Worm (Caenorhabditis elegans): Measurements from ENCODE around the gene phat-8.
A peak's percentile ranks its signal among the peaks of the same experiment; 100 is the strongest.

The phat-8 gene

ce11 chrII:12462244-12462643 is 9.4 kb upstream of the phat-8 start, which contains the start of gene F15A4.2:
TSS of gene F15A4.2 (plus strand) at chrII:12462544.
- no peak for TF ChIP-seq pat-9 (tag; optimal IDR thresholded peaks at IDR 0.05)
- TF ChIP-seq pqm-1 (tag; optimal IDR thresholded peaks at IDR 0.05): no peak
- no peak for TF ChIP-seq tbx-2 (tag; optimal IDR thresholded peaks at IDR 0.05)
- no peak for TF ChIP-seq unc-42 (tag; optimal IDR thresholded peaks at IDR 0.05)
- no peak for TF ChIP-seq hlh-30 (tag; optimal IDR thresholded peaks at IDR 0.05; ENCODE audit: insufficient read depth)
- TF ChIP-seq lim-6 (tag; optimal IDR thresholded peaks at IDR 0.05): no peak
- TF ChIP-seq K09A11.1 (tag; optimal IDR thresholded peaks at IDR 0.05; ENCODE audit: insufficient read depth): no peak
- TF ChIP-seq tbx-7 (tag; optimal IDR thresholded peaks at IDR 0.05): no peak

- TF ChIP-seq pax-1 (tag; optimal IDR thresholded peaks at IDR 0.05) (no peak), ceh-14 (tag; optimal IDR thresholded peaks at IDR 0.05) (no peak), C38D4.7 (GFP tag; optimal IDR thresholded peaks at IDR 0.05) (no peak), pat-9 (tag; optimal IDR thresholded peaks at IDR 0.05) (no peak), che-1 (tag; optimal IDR thresholded peaks at IDR 0.05) (no peak), hlh-6 (tag; optimal IDR thresholded peaks at IDR 0.05) (no peak), pag-3 (tag; optimal IDR thresholded peaks at IDR 0.05; ENCODE audit: borderline replicate concordance) (no peak), syd-9 (tag; optimal IDR thresholded peaks at IDR 0.05) (no peak), nfya-1 (tag; optimal IDR thresholded peaks at IDR 0.05) (no peak), ceh-22 (tag; optimal IDR thresholded peaks at IDR 0.05) (no peak), rnt-1 (tag; optimal IDR thresholded peaks at IDR 0.05) (no peak), hlh-8 (tag; optimal IDR thresholded peaks at IDR 0.05) (no peak), lin-11 (tag; optimal IDR thresholded peaks at IDR 0.05) (no peak)
Observed at ce11 chrII:12465557-12465956, 6.0 kb upstream of the phat-8 start, which contains the start of gene sre-37. TSS of gene sre-37 (plus strand) at chrII:12465857.

DNA sequence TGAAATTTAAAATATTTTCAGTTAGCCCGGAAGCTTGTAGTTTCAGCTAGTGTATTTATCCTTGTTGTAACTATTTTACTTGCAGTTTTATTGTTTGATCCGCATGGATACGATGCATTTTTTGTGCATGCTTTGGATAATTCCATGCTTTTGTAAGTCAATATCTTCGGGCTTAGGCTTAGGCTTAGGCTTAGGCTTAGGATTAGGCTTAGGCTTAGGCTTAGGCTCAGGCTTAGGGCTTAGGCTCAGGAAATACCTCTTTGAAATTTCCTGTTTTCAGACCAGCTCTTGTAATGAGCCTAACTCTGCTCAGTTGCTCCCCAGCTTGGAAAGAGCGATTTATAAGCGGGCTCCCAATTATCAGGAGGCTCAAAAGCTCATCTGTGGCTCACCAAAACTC is 4.6 kb upstream of the phat-8 start, which contains the start of gene srg-16:
srg-16 (plus strand) TSS at position 87 of the 400 bp plus-strand sequence.
- TF ChIP-seq F13H6.1 (tag; optimal IDR thresholded peaks at IDR 0.05) (no peak), C38D4.7 (GFP tag; optimal IDR thresholded peaks at IDR 0.05) (no peak), ahr-1 (tag; optimal IDR thresholded peaks at IDR 0.05) (no peak), pqm-1 (tag; optimal IDR thresholded peaks at IDR 0.05) (no peak), pat-9 (tag; optimal IDR thresholded peaks at IDR 0.05) (no peak), sdc-2 (tag; optimal IDR thresholded peaks at IDR 0.05) (no peak), dve-1 (tag; optimal IDR thresholded peaks at IDR 0.05) (peak; percentile 55), ceh-34 (tag; optimal IDR thresholded peaks at IDR 0.05) (no peak)

DNA sequence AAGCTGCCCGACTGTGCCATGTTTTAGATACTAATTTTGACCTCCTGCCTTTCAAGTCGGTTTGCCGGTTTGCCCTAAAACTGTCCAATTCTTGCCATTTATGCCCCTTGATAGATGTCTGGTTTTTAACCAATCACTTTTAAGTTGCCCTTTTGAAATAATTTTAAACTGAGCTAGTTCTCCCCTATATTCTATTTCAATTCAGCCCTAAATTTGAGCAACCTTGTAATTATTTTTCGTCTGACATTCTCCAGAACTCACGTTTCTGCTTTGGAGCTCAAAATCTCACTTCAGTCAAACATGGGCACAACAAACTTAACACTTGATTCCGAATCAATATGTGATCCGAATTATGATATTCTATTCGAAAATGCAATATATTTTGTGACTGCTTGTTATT is 1.8 kb downstream of the phat-8 start, which contains the start of gene srg-17:
srg-17 (plus strand) TSS at position 301 of the 400 bp plus-strand sequence.
- no peak for TF ChIP-seq ceh-34 (tag; optimal IDR thresholded peaks at IDR 0.05)
- TF ChIP-seq sdc-2 (tag; optimal IDR thresholded peaks at IDR 0.05): no peak
- no peak for TF ChIP-seq pat-9 (tag; optimal IDR thresholded peaks at IDR 0.05)
- TF ChIP-seq pros-1 (tag; optimal IDR thresholded peaks at IDR 0.05): no peak
- no peak for TF ChIP-seq nfya-1 (tag; optimal IDR thresholded peaks at IDR 0.05)
- no peak for TF ChIP-seq odd-2 (tag; optimal IDR thresholded peaks at IDR 0.05)
- TF ChIP-seq ceh-30 (tag; optimal IDR thresholded peaks at IDR 0.05): no peak

DNA sequence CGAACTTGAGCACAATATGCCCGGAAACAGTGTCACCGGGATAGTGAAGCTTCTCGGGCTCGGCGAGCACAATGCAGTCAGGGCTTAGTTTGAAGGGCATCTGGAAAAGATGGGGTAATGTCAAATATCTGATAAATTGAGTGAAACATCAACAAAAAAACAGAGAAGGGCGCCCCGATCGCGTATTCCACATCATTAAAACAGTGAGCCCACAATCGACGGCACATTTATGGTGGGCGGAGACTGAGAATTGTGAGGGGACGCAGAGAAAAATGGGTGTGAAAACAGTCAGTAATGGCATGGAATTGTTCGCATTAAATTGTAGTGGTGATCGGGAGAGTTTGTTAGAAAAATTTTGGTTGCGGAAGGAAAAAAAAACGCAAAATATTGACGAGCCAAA is 9.2 kb downstream of the phat-8 start, which contains the start of gene arrd-9:
arrd-9 (minus strand) TSS at position 101 of the 400 bp plus-strand sequence.
- no peak for TF ChIP-seq ceh-24 (tag; optimal IDR thresholded peaks at IDR 0.05)
- no peak for TF ChIP-seq unc-55 (GFP tag; optimal IDR thresholded peaks at IDR 0.05)

- no peak for TF ChIP-seq sdc-2 (tag; optimal IDR thresholded peaks at IDR 0.05)
- TF ChIP-seq unc-55 (GFP tag; optimal IDR thresholded peaks at IDR 0.05): no peak
- TF ChIP-seq C08G9.2 (tag; optimal IDR thresholded peaks at IDR 0.05): no peak
- TF ChIP-seq hlh-15 (tag; optimal IDR thresholded peaks at IDR 0.05): no peak
- no peak for TF ChIP-seq pros-1 (tag; optimal IDR thresholded peaks at IDR 0.05)
Observed at ce11 chrII:12481645-12482044, 10.0 kb downstream of the phat-8 start.
